Worm (Caenorhabditis elegans) whole organism, L3 larva: ENCODE results near the gene srh-33.

Experiments used
- ama-1 ChIP-seq: fragments of 150-350 bp; optimal IDR thresholded peaks from 2 replicates; lab custom pipeline; 2018
- egl-27 ChIP-seq: sonication (generic microtip); optimal IDR thresholded peaks from 4 replicates; lab custom pipeline; 2017; ENCODE audit warnings: missing biosample characterization, missing genetic modification reagents, missing genetic modification characterization
- elt-2 ChIP-seq: sonication (generic microtip); optimal IDR thresholded peaks from 2 replicates; lab custom pipeline; 2016; ENCODE audit warnings: missing genetic modification reagents, mild to moderate bottlenecking, missing genetic modification characterization, missing compliant biosample characterization
- mdl-1 ChIP-seq: fragments of 150-350 bp; optimal IDR thresholded peaks from 2 replicates; lab custom pipeline; 2014; ENCODE audit warnings: missing biosample characterization, missing genetic modification characterization
- nfya-1 ChIP-seq: sonication (generic microtip); optimal IDR thresholded peaks from 2 replicates; lab custom pipeline; 2017; ENCODE audit warnings: missing genetic modification characterization, mild to moderate bottlenecking, missing compliant biosample characterization, antibody characterized with exemption, moderate library complexity; ENCODE audit not compliant: insufficient read depth
- nhr-28 ChIP-seq: fragments of 150-350 bp; optimal IDR thresholded peaks from 2 replicates; lab custom pipeline; 2014; ENCODE audit warnings: missing biosample characterization, missing genetic modification characterization
- nhr-76 ChIP-seq: fragments of 150-350 bp; sonication (generic microtip); optimal IDR thresholded peaks from 5 replicates; lab custom pipeline; 2014; ENCODE audit warnings: missing biosample characterization, missing genetic modification characterization
- nhr-77 ChIP-seq: fragments of 150-350 bp; optimal IDR thresholded peaks from 2 replicates; lab custom pipeline; 2014; ENCODE audit warnings: missing biosample characterization, missing genetic modification characterization
- pqm-1 ChIP-seq: fragments of 150-350 bp; optimal IDR thresholded peaks from 2 replicates; lab custom pipeline; 2017; ENCODE audit warnings: missing biosample characterization, missing genetic modification characterization, inconsistent platforms
- snpc-4 ChIP-seq: fragments of 150-350 bp; optimal IDR thresholded peaks from 2 replicates; lab custom pipeline; 2014; ENCODE audit warnings: missing biosample characterization, missing genetic modification characterization
- zag-1 ChIP-seq: fragments of 150-350 bp; optimal IDR thresholded peaks from 2 replicates; lab custom pipeline; 2014; ENCODE audit warnings: missing biosample characterization, missing genetic modification characterization
- ztf-11 ChIP-seq: fragments of 150-350 bp; optimal IDR thresholded peaks from 2 replicates; lab custom pipeline; 2014; ENCODE audit warnings: missing biosample characterization, missing genetic modification characterization

ce11 chrV:483289-483795 is 40.2 kb upstream of the srh-33 start, which contains the start of gene nhr-130:
- peak; percentile 77 for TF ChIP-seq pqm-1 (tag; lab: Kevin White, UChicago)
- TF ChIP-seq ama-1 (lab: Kevin White, UChicago), result no peak
- TF ChIP-seq nhr-77 (tag; lab: Kevin White, UChicago), result no peak
- no peak for TF ChIP-seq egl-27 (tag; lab: Kevin White, UChicago)
- no peak for TF ChIP-seq zag-1 (tag; lab: Kevin White, UChicago)
- TF ChIP-seq nhr-76 (tag; lab: Kevin White, UChicago), result no peak
- TF ChIP-seq nhr-28, result no peak
- TF ChIP-seq nfya-1 (tag; lab: Kevin White, UChicago), result no peak
- TF ChIP-seq mdl-1 (tag; lab: Kevin White, UChicago), result no peak
- peak; percentile 90 for TF ChIP-seq elt-2 (tag; lab: Kevin White, UChicago)
- no peak for TF ChIP-seq ztf-11 (tag; lab: Kevin White, UChicago)
- no peak for TF ChIP-seq snpc-4 (tag; lab: Kevin White, UChicago)
